Worm (Caenorhabditis elegans) whole organism, young adult: ENCODE data around the gene F23F1.6.

Experiments
- F33H1.4 ChIP-seq: fragments of 200-800 bp; sonication (Bioruptor generic); IDR thresholded peaks from 2 replicates; pipeline ENCODE4 v1.3.6; 2022; ENCODE audit warnings: missing genetic modification reagents, missing genetic modification characterization, missing compliant biosample characterization
- die-1 ChIP-seq: sonication (generic microtip); optimal IDR thresholded peaks from 2 replicates; lab custom pipeline; 2016; ENCODE audit warnings: missing genotype, mild to moderate bottlenecking, missing genetic modification characterization, missing compliant biosample characterization
- dpl-1 ChIP-seq: fragments of 150-350 bp; optimal IDR thresholded peaks from 2 replicates; lab custom pipeline; 2014; ENCODE audit warnings: missing biosample characterization, missing genetic modification reagents, missing genetic modification characterization
- hrde-1 ChIP-seq: sonication (generic microtip); optimal IDR thresholded peaks from 2 replicates; lab custom pipeline; 2016; ENCODE audit warnings: missing genetic modification characterization, mild to moderate bottlenecking, missing compliant biosample characterization, moderate library complexity, missing genotype, missing genetic modification reagents, borderline replicate concordance
- lin-35 ChIP-seq, 3 experiments: fragments of 150-350 bp in 2 of 3; sonication (generic microtip) in 1 of 3; optimal IDR thresholded peaks; 2 replicates each; lab custom pipeline; 2014 to 2018; ENCODE audit warnings: missing biosample characterization in 3 of 3, missing genetic modification characterization in 3 of 3, missing genetic modification reagents in 3 of 3
- snpc-4 ChIP-seq, 5 experiments: fragments of 150-350 bp in 1 of 5; sonication (generic microtip) in 4 of 5; optimal IDR thresholded peaks; 2 replicates each; lab custom pipeline; 2014 to 2018; ENCODE audit warnings: missing genetic modification characterization in 5 of 5, missing biosample characterization in 3 of 5, antibody characterized with exemption in 2 of 5, mild to moderate bottlenecking in 2 of 5, missing compliant biosample characterization in 2 of 5, missing genotype in 2 of 5, moderate library complexity in 2 of 5, missing genetic modification reagents in 1 of 5
- tbp1 ChIP-seq: fragments of 200-800 bp; sonication (Bioruptor generic); optimal IDR thresholded peaks from 2 replicates; lab custom pipeline; 2018; ENCODE audit warnings: mild to moderate bottlenecking, missing genetic modification characterization, missing compliant biosample characterization

DNA sequence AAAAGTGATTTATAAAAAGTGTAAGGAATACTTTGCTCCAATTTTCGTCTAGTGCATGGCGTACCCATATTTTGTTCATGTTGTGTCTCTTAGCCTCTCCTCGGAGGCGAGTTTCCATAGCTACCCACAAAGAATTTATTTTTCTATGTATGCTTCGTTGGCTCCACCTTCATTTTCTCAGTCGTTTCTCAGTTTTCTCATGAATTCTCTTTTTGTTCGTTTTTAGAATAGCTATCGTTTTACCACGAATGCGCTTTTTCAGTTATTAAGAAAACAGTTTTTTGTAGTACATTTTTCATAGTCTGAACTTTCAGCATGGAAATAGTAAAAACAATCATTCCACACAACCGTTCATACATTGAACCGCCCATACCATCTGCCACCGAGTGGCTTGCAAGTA is 30.8 kb downstream of the F23F1.6 start, which contains the start of gene osta-1:
- TF ChIP-seq F33H1.4 (no peak), hrde-1 (tag; lab: Kevin White, UChicago) (no peak), die-1 (tag; lab: Kevin White, UChicago) (no peak), dpl-1 (GFP tag; lab: Kevin White, UChicago) (no peak), tbp1 (GFP tag; lab: Kevin White, UChicago) (no peak), lin-35 (GFP tag; optimal IDR thresholded peaks at IDR 0.05; lab: Kevin White, UChicago) (no peak), snpc-4 (GFP tag; optimal IDR thresholded peaks at IDR 0.05; lab: Kevin White, UChicago) (no peak), snpc-4 (tag; optimal IDR thresholded peaks at IDR 0.05; lab: Kevin White, UChicago) (no peak)
